Worm (Caenorhabditis elegans): ENCODE data around the gene irld-7.

The irld-7 gene

ce11 chrIV:6560434-6560833 lies 29.7 kb upstream of the irld-7 start, which contains the start of gene best-9:
Gene best-9 (plus strand): TSS chrIV:6560734.
- TF ChIP-seq elt-2 (tag; optimal IDR thresholded peaks at IDR 0.05) (no peak), sea-2 (GFP tag; optimal IDR thresholded peaks at IDR 0.05) (no peak), pha-4 (tag; optimal IDR thresholded peaks at IDR 0.05) (no peak), unc-39 (tag; optimal IDR thresholded peaks at IDR 0.05) (no peak), ama-1 (optimal IDR thresholded peaks at IDR 0.05) (no peak), nhr-28 (tag; optimal IDR thresholded peaks at IDR 0.05) (no peak), R02D3.7 (tag; optimal IDR thresholded peaks at IDR 0.05) (no peak), skn-1 (tag; optimal IDR thresholded peaks at IDR 0.05) (no peak), snpc-4 (tag; optimal IDR thresholded peaks at IDR 0.05) (no peak), ceh-28 (tag; optimal IDR thresholded peaks at IDR 0.05) (no peak), fos-1 (tag; optimal IDR thresholded peaks at IDR 0.05) (no peak), nhr-12 (tag; optimal IDR thresholded peaks at IDR 0.05) (no peak), pqm-1 (tag; optimal IDR thresholded peaks at IDR 0.05) (no peak), hmg-11 (tag; optimal IDR thresholded peaks at IDR 0.05) (no peak), ZK546.5 (tag; optimal IDR thresholded peaks at IDR 0.05) (no peak), nhr-237 (tag; optimal IDR thresholded peaks at IDR 0.05) (no peak), ztf-11 (tag; optimal IDR thresholded peaks at IDR 0.05) (no peak)

ce11 chrIV:6562039-6562438 lies 28.1 kb upstream of the irld-7 start:
- TF ChIP-seq pha-4 (tag; optimal IDR thresholded peaks at IDR 0.05) (peak; percentile 38), nhr-28 (tag; optimal IDR thresholded peaks at IDR 0.05) (no peak)

- TF ChIP-seq snpc-4 (tag; optimal IDR thresholded peaks at IDR 0.05), result peak; percentile 44
- no peak for TF ChIP-seq pqm-1 (tag; optimal IDR thresholded peaks at IDR 0.05)
These were observed 24.6 kb upstream of the irld-7 start for ce11 chrIV:6565605-6566004.

- no peak for TF ChIP-seq jun-1 (tag; optimal IDR thresholded peaks at IDR 0.05)
- TF ChIP-seq nhr-25 (tag; optimal IDR thresholded peaks at IDR 0.05), result no peak
- TF ChIP-seq nhr-76 (tag; optimal IDR thresholded peaks at IDR 0.05), result no peak
- TF ChIP-seq sea-2 (GFP tag; optimal IDR thresholded peaks at IDR 0.05), result no peak
- TF ChIP-seq ztf-11 (tag; optimal IDR thresholded peaks at IDR 0.05), result no peak
- TF ChIP-seq ztf-4 (tag; optimal IDR thresholded peaks at IDR 0.05), result no peak
These were observed 17.9 kb upstream of the irld-7 start, which contains the start of gene bicd-1 for ce11 chrIV:6572238-6572637. Gene bicd-1 (minus strand): TSS chrIV:6572338.

- TF ChIP-seq pha-4 (tag; optimal IDR thresholded peaks at IDR 0.05), result peak; percentile 59
- no peak for TF ChIP-seq nhr-43 (tag; optimal IDR thresholded peaks at IDR 0.05; ENCODE audit: poor library complexity, severe bottlenecking)
- TF ChIP-seq nhr-76 (tag; optimal IDR thresholded peaks at IDR 0.05), result no peak
- no peak for TF ChIP-seq nhr-237 (tag; optimal IDR thresholded peaks at IDR 0.05)
- no peak for TF ChIP-seq nhr-77 (tag; optimal IDR thresholded peaks at IDR 0.05)
These were observed 17.5 kb upstream of the irld-7 start for ce11 chrIV:6572655-6573054.

ce11 chrIV:6574343-6574742 lies 15.8 kb upstream of the irld-7 start:
- no peak for TF ChIP-seq sea-2 (GFP tag; optimal IDR thresholded peaks at IDR 0.05)
- peak; percentile 44 for TF ChIP-seq elt-2 (tag; optimal IDR thresholded peaks at IDR 0.05)
- peak; percentile 26 for TF ChIP-seq hmg-11 (tag; optimal IDR thresholded peaks at IDR 0.05)
- TF ChIP-seq snpc-4 (tag; optimal IDR thresholded peaks at IDR 0.05), result no peak
- TF ChIP-seq pqm-1 (tag; optimal IDR thresholded peaks at IDR 0.05), result peak; percentile 38
- TF ChIP-seq nhr-237 (tag; optimal IDR thresholded peaks at IDR 0.05), result no peak
- peak; percentile 0 for TF ChIP-seq nfya-1 (tag; optimal IDR thresholded peaks at IDR 0.05; ENCODE audit: insufficient read depth)
- TF ChIP-seq ceh-9 (tag; optimal IDR thresholded peaks at IDR 0.05), result no peak
- TF ChIP-seq lin-39 (tag; optimal IDR thresholded peaks at IDR 0.05), result peak; percentile 8
- TF ChIP-seq nhr-25 (tag; optimal IDR thresholded peaks at IDR 0.05), result no peak
- no peak for TF ChIP-seq elt-3 (tag; optimal IDR thresholded peaks at IDR 0.05)
- TF ChIP-seq elt-1 (tag; optimal IDR thresholded peaks at IDR 0.05), result no peak

ce11 chrIV:6575959-6576727 lies 14.0 kb upstream of the irld-7 start:
- TF ChIP-seq unc-62 (GFP tag; optimal IDR thresholded peaks at IDR 0.05) (no peak), jun-1 (tag; optimal IDR thresholded peaks at IDR 0.05) (no peak), elt-3 (tag; optimal IDR thresholded peaks at IDR 0.05) (no peak), egl-27 (tag; optimal IDR thresholded peaks at IDR 0.05) (no peak), fkh-10 (GFP tag; optimal IDR thresholded peaks at IDR 0.05) (no peak), pha-4 (tag; optimal IDR thresholded peaks at IDR 0.05) (peak; percentile 74)

Data from whole organism, L3 larva.